Fruit fly (Drosophila melanogaster) whole organism, wandering third instar larva: ENCODE data around the gene CG17597.

Experiments
- dl ChIP-seq, 2 experiments: fragments of 175-275, 200-275 bp in 1 of 2; fragments of 200-275 bp in 1 of 2; sonication (Bioruptor generic); optimal IDR thresholded peaks; lab custom pipeline; 2018; ENCODE audit warnings: mild to moderate bottlenecking in 2 of 2, missing biosample characterization in 2 of 2, missing genetic modification characterization in 2 of 2, moderate library complexity in 2 of 2; ENCODE audit not compliant: partially characterized antibody in 2 of 2, insufficient read depth in 1 of 2
- tai ChIP-seq: sonication (Bioruptor generic); optimal IDR thresholded peaks from 2 replicates; lab custom pipeline; 2016; ENCODE audit warnings: missing biosample characterization, missing genetic modification characterization

dm6 chr2L:18826496-18827008, 4.4 kb downstream of the CG17597 start, which contains the start of gene Ugt36E1:
- TF ChIP-seq dl (GFP tag; optimal IDR thresholded peaks at IDR 0.05; lab: Kevin White, UChicago; ENCODE audit: insufficient read depth in 1 of 2, partially characterized antibody in 2 of 2) (no peak), tai (GFP tag; lab: Kevin White, UChicago) (no peak)
